Worm (Caenorhabditis elegans): ENCODE data around the gene F01F1.3.

Gene F01F1.3

ce11 chrIII:5878215-5878614 lies 6.5 kb downstream of the F01F1.3 start, which contains the start of the genes mig-21 and F01F1.2:
mig-21 (minus strand) TSS chrIII:5878380.
F01F1.2 (plus strand) TSS chrIII:5878554.
- peak; percentile 12 for TF ChIP-seq pha-4 (tag; optimal IDR thresholded peaks at IDR 0.05)
- peak; percentile 27 for TF ChIP-seq lin-15B (tag; optimal IDR thresholded peaks at IDR 0.05)
- peak; percentile 34 for TF ChIP-seq nfya-1 (tag; optimal IDR thresholded peaks at IDR 0.05; ENCODE audit: insufficient read depth)
- no peak for TF ChIP-seq fkh-2 (tag; optimal IDR thresholded peaks at IDR 0.05)
- no peak for TF ChIP-seq ztf-11 (tag; optimal IDR thresholded peaks at IDR 0.05)

ce11 chrIII:5879291-5879968 lies 7.7 kb downstream of the F01F1.3 start, which contains the start of gene hpo-10:
hpo-10 (plus strand) TSS chrIII:5879489.
- TF ChIP-seq lin-15B (tag; optimal IDR thresholded peaks at IDR 0.05), result peak; percentile 23
- no peak for TF ChIP-seq nhr-77 (tag; optimal IDR thresholded peaks at IDR 0.05)
- TF ChIP-seq ceh-28 (tag; optimal IDR thresholded peaks at IDR 0.05), result peak; percentile 52
- no peak for TF ChIP-seq nhr-11 (tag; optimal IDR thresholded peaks at IDR 0.05)
- peak; percentile 51 for TF ChIP-seq nfya-1 (tag; optimal IDR thresholded peaks at IDR 0.05; ENCODE audit: insufficient read depth)
- TF ChIP-seq nhr-23 (tag; optimal IDR thresholded peaks at IDR 0.05), result peak; percentile 24
- TF ChIP-seq lsy-12 (tag; optimal IDR thresholded peaks at IDR 0.05), result no peak
- TF ChIP-seq elt-2 (tag; optimal IDR thresholded peaks at IDR 0.05), result peak; percentile 20
- no peak for TF ChIP-seq nhr-76 (tag; optimal IDR thresholded peaks at IDR 0.05)
- TF ChIP-seq ama-1 (optimal IDR thresholded peaks at IDR 0.05), result peak; percentile 63
- TF ChIP-seq snpc-4 (tag; optimal IDR thresholded peaks at IDR 0.05), result peak; percentile 19

- TF ChIP-seq aly-2 (tag; optimal IDR thresholded peaks at IDR 0.05), result no peak
- peak; percentile 17 for TF ChIP-seq ama-1 (optimal IDR thresholded peaks at IDR 0.05)
- no peak for TF ChIP-seq nhr-28 (tag; optimal IDR thresholded peaks at IDR 0.05)
- no peak for TF ChIP-seq zag-1 (tag; optimal IDR thresholded peaks at IDR 0.05)
These were observed 10.5 kb downstream of the F01F1.3 start for ce11 chrIII:5882284-5882683.

ce11 chrIII:5882823-5883222 lies 11.1 kb downstream of the F01F1.3 start, which contains the start of gene F01F1.14:
F01F1.14 (minus strand) TSS chrIII:5882923.
- TF ChIP-seq mml-1 (tag; optimal IDR thresholded peaks at IDR 0.05), result no peak

- TF ChIP-seq nhr-43 (tag; optimal IDR thresholded peaks at IDR 0.05; ENCODE audit: poor library complexity, severe bottlenecking) (peak; percentile 10), elt-3 (tag; optimal IDR thresholded peaks at IDR 0.05) (peak in 1 of 3 experiments; percentile 82), ztf-4 (tag; optimal IDR thresholded peaks at IDR 0.05) (no peak), lin-39 (tag; optimal IDR thresholded peaks at IDR 0.05) (no peak)
These were observed 11.8 kb downstream of the F01F1.3 start for ce11 chrIII:5883517-5883916.

ce11 chrIII:5884007-5884406 lies 12.3 kb downstream of the F01F1.3 start, which contains the start of gene C28H8.5:
C28H8.5 (plus strand) TSS chrIII:5884307.
- TF ChIP-seq pqm-1 (tag; optimal IDR thresholded peaks at IDR 0.05) (no peak), fkh-10 (GFP tag; optimal IDR thresholded peaks at IDR 0.05) (no peak), daf-12 (tag; optimal IDR thresholded peaks at IDR 0.05) (no peak), ZK546.5 (tag; optimal IDR thresholded peaks at IDR 0.05) (no peak), hmg-11 (tag; optimal IDR thresholded peaks at IDR 0.05) (no peak)

- TF ChIP-seq ceh-28 (tag; optimal IDR thresholded peaks at IDR 0.05) (no peak), ztf-11 (tag; optimal IDR thresholded peaks at IDR 0.05) (no peak), nhr-25 (tag; optimal IDR thresholded peaks at IDR 0.05) (no peak), unc-62 (GFP tag; optimal IDR thresholded peaks at IDR 0.05) (no peak), nhr-12 (tag; optimal IDR thresholded peaks at IDR 0.05) (no peak), mdl-1 (tag; optimal IDR thresholded peaks at IDR 0.05) (no peak), fkh-2 (tag; optimal IDR thresholded peaks at IDR 0.05) (no peak), R02D3.7 (tag; optimal IDR thresholded peaks at IDR 0.05) (no peak), eor-1 (tag; optimal IDR thresholded peaks at IDR 0.05) (no peak), unc-39 (tag; optimal IDR thresholded peaks at IDR 0.05) (no peak), aly-2 (tag; optimal IDR thresholded peaks at IDR 0.05) (no peak), mml-1 (tag; optimal IDR thresholded peaks at IDR 0.05) (no peak), lin-39 (tag; optimal IDR thresholded peaks at IDR 0.05) (no peak), nfya-1 (tag; optimal IDR thresholded peaks at IDR 0.05; ENCODE audit: insufficient read depth) (no peak)
These were observed 12.7 kb downstream of the F01F1.3 start for ce11 chrIII:5884459-5884858.

All from whole organism, L3 larva.